Fruit fly (Drosophila melanogaster): ENCODE results near the gene Alms1b.

Gene Alms1b

dm6 chrX:4616865-4617669 lies 13.7 kb downstream of the Alms1b start, which contains the start of gene peb (continued):
- TF ChIP-seq esg (GFP tag; conservative IDR thresholded peaks at IDR 0.05): peak; percentile 45
- peak; percentile 82 for TF ChIP-seq jigr1 (GFP tag; IDR thresholded peaks at IDR 0.05)
- no peak for TF ChIP-seq her (GFP tag; optimal IDR thresholded peaks at IDR 0.05)
- TF ChIP-seq rib (GFP tag; IDR thresholded peaks at IDR 0.05): 0 out of 2 replicates have a peak, but pooled peaks have one; percentile 10
- TF ChIP-seq Six4 (GFP tag; optimal IDR thresholded peaks at IDR 0.05): peak; percentile 47
- peak in 1 of 3 experiments; percentile 41 for TF ChIP-seq Stat92E (GFP tag; optimal IDR thresholded peaks at IDR 0.05)
- peak; percentile 25 for TF ChIP-seq Atf-2 (GFP tag; optimal IDR thresholded peaks at IDR 0.05)
- TF ChIP-seq CG11723 (GFP tag; optimal IDR thresholded peaks at IDR 0.05): peak; percentile 11
- TF ChIP-seq Bgb (GFP tag; IDR thresholded peaks at IDR 0.05; ENCODE audit: partially characterized antibody): peak; percentile 43
- no peak for TF ChIP-seq CG3407 (GFP tag; optimal IDR thresholded peaks at IDR 0.05)
- peak; percentile 74 for TF ChIP-seq bab2 (GFP tag; optimal IDR thresholded peaks at IDR 0.05)
- TF ChIP-seq CG10366 (GFP tag; IDR thresholded peaks at IDR 0.05): 0 out of 2 replicates have a peak, but pooled peaks have one; percentile 15
- TF ChIP-seq Hr3 (GFP tag; optimal IDR thresholded peaks at IDR 0.05): peak; percentile 38
- no peak for TF ChIP-seq CG12219 (GFP tag; optimal IDR thresholded peaks at IDR 0.05)
- peak; percentile 76 for TF ChIP-seq pnt (GFP tag; optimal IDR thresholded peaks at IDR 0.05)
- no peak for TF ChIP-seq Asciz (GFP tag; optimal IDR thresholded peaks at IDR 0.05)
- TF ChIP-seq onecut (GFP tag; IDR thresholded peaks at IDR 0.05): no peak; the same call in 1 of the 2 replicates
- TF ChIP-seq Trl (optimal IDR thresholded peaks at IDR 0.05): peak; percentile 86 to 89
- peak; percentile 34 for TF ChIP-seq Trl (GFP tag; optimal IDR thresholded peaks at IDR 0.05)
- TF ChIP-seq lola (GFP tag; optimal IDR thresholded peaks at IDR 0.05): peak in 1 of 3 experiments; percentile 83
- TF ChIP-seq CG7372 (GFP tag; IDR thresholded peaks at IDR 0.05): 0 out of 2 replicates have a peak, but pooled peaks have one; percentile 11
- peak; percentile 47 for TF ChIP-seq CG6254 (GFP tag; optimal IDR thresholded peaks at IDR 0.05)
- TF ChIP-seq insv (GFP tag; optimal IDR thresholded peaks at IDR 0.05): no peak
- no peak for TF ChIP-seq sob (GFP tag; IDR thresholded peaks at IDR 0.05)
- TF ChIP-seq zen (tag; optimal IDR thresholded peaks at IDR 0.05): peak; percentile 55
- TF ChIP-seq CG18262 (tag; optimal IDR thresholded peaks at IDR 0.05): peak; percentile 82
- TF ChIP-seq CG10979 (tag; optimal IDR thresholded peaks at IDR 0.05): peak; percentile 72
- TF ChIP-seq Med (GFP tag): peak; percentile 66
- peak; percentile 62 for TF ChIP-seq CG30403 (GFP tag; optimal IDR thresholded peaks at IDR 0.05)
- TF ChIP-seq CG6689 (GFP tag; IDR thresholded peaks at IDR 0.05): peak; percentile 78
- peak; percentile 40; the same call in 1 of the 2 replicates for TF ChIP-seq ranshi (GFP tag; IDR thresholded peaks at IDR 0.05)
- TF ChIP-seq Sox100B (GFP tag; optimal IDR thresholded peaks at IDR 0.05): peak; percentile 59
- peak; percentile 3 for TF ChIP-seq lilli (GFP tag; optimal IDR thresholded peaks at IDR 0.05)
- peak; percentile 18 for TF ChIP-seq D19A (tag; optimal IDR thresholded peaks at IDR 0.05)
- TF ChIP-seq disco-r (GFP tag; optimal IDR thresholded peaks at IDR 0.05): no peak
- TF ChIP-seq CG7357 (GFP tag; IDR thresholded peaks at IDR 0.05): no peak; the same call in 2 of the 3 replicates
- peak; percentile 78 for TF ChIP-seq cg (GFP tag; optimal IDR thresholded peaks at IDR 0.05)
- TF ChIP-seq prd (optimal IDR thresholded peaks at IDR 0.05): no peak
- peak; percentile 81 for TF ChIP-seq prd (GFP tag; IDR thresholded peaks at IDR 0.05)
- TF ChIP-seq hth (optimal IDR thresholded peaks at IDR 0.05): no peak
- peak; percentile 29 for TF ChIP-seq Spps (tag; optimal IDR thresholded peaks at IDR 0.05)
- TF ChIP-seq CG12155 (GFP tag; optimal IDR thresholded peaks at IDR 0.05): peak; percentile 14
- no peak for TF ChIP-seq CG7745 (tag; optimal IDR thresholded peaks at IDR 0.05)
- TF ChIP-seq Mes4 (GFP tag; optimal IDR thresholded peaks at IDR 0.05): peak; percentile 45
- no peak for TF ChIP-seq slou (GFP tag; optimal IDR thresholded peaks at IDR 0.05)
- no peak for TF ChIP-seq CG34376 (GFP tag; optimal IDR thresholded peaks at IDR 0.05)
- TF ChIP-seq pros (GFP tag; optimal IDR thresholded peaks at IDR 0.05): peak; percentile 92
- TF ChIP-seq CG6654 (GFP tag; optimal IDR thresholded peaks at IDR 0.05): no peak
- 0 out of 2 replicates have a peak, but pooled peaks have one; percentile 26 for TF ChIP-seq dan (GFP tag; IDR thresholded peaks at IDR 0.05)
